Worm (Caenorhabditis elegans): Measurements from ENCODE around the gene atp-4.

The atp-4 gene

DNA sequence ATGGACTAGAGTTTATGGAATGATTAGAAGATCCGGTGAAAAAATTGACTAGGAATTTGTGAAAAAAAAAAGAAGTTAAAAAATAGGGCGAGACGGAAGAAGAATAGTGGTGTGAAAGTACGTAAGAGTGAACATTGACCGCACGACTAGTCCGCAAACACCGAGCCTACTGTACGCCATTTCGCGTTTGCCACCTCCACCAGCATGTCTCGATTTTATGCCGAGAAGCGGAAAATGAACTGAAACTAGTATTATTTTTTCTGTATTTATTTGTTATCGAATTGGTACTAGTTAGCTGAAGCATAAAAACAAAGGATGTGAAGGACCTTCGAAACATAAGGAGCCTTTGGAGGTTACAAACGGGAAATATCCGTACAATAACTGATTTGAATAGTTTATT, 521 bp upstream of the atp-4 start:
- TF ChIP-seq pqm-1 (tag; optimal IDR thresholded peaks at IDR 0.05) (no peak), unc-62 (GFP tag; optimal IDR thresholded peaks at IDR 0.05 in 1 of 2) (no peak), unc-62 (tag; optimal IDR thresholded peaks at IDR 0.05) (no peak), Y5F2A.4 (GFP tag; optimal IDR thresholded peaks at IDR 0.05) (no peak), spr-1 (tag; optimal IDR thresholded peaks at IDR 0.05) (no peak), F44E2.7 (GFP tag; IDR thresholded peaks at IDR 0.05) (no peak), lin-39 (tag; optimal IDR thresholded peaks at IDR 0.05) (no peak), hif-1 (tag; optimal IDR thresholded peaks at IDR 0.05) (no peak), nhr-11 (tag; optimal IDR thresholded peaks at IDR 0.05) (no peak), zag-1 (tag; optimal IDR thresholded peaks at IDR 0.05) (no peak), unc-39 (tag; optimal IDR thresholded peaks at IDR 0.05) (no peak), aha-1 (tag) (no peak), dpl-1 (GFP tag; optimal IDR thresholded peaks at IDR 0.05) (peak; percentile 52), ceh-62 (tag; optimal IDR thresholded peaks at IDR 0.05) (no peak), ZK337.2 (GFP tag; IDR thresholded peaks at IDR 0.05) (no peak), mep-1 (tag; optimal IDR thresholded peaks at IDR 0.05) (peak; percentile 43), ama-1 (optimal IDR thresholded peaks at IDR 0.05) (peak; percentile 78), nhr-6 (tag; optimal IDR thresholded peaks at IDR 0.05) (peak; percentile 44), php-3 (GFP tag; IDR thresholded peaks at IDR 0.05) (no peak), nhr-48 (tag; optimal IDR thresholded peaks at IDR 0.05) (no peak), rbr-2 (tag; optimal IDR thresholded peaks at IDR 0.05) (peak; percentile 18), nhr-102 (tag; optimal IDR thresholded peaks at IDR 0.05) (no peak), nhr-42 (GFP tag; IDR thresholded peaks at IDR 0.05) (no peak), lin-38 (GFP tag; IDR thresholded peaks at IDR 0.05) (peak; percentile 57), nhr-28 (tag; optimal IDR thresholded peaks at IDR 0.05) (no peak), lin-1 (GFP tag; IDR thresholded peaks at IDR 0.05) (no peak), madf-9 (GFP tag; conservative IDR thresholded peaks at IDR 0.05) (no peak), lin-29 (GFP tag; IDR thresholded peaks at IDR 0.05) (no peak), mes-2 (tag; optimal IDR thresholded peaks at IDR 0.05; ENCODE audit: poor library complexity, severe bottlenecking) (peak; percentile 76), nhr-111 (GFP tag; optimal IDR thresholded peaks at IDR 0.05) (no peak), zfp-3 (GFP tag; conservative IDR thresholded peaks at IDR 0.05) (peak; percentile 50; the same call in 1 of the 2 replicates), lsy-2 (tag; optimal IDR thresholded peaks at IDR 0.05) (peak in 1 of 2 experiments; percentile 76), zip-11 (GFP tag; IDR thresholded peaks at IDR 0.05) (no peak), hlh-30 (tag; optimal IDR thresholded peaks at IDR 0.05; ENCODE audit: insufficient read depth) (peak; percentile 28), lir-3 (tag; optimal IDR thresholded peaks at IDR 0.05) (no peak), dve-1 (tag; optimal IDR thresholded peaks at IDR 0.05; ENCODE audit: insufficient read depth) (no peak), dmd-6 (GFP tag; IDR thresholded peaks at IDR 0.05) (0 out of 2 replicates have a peak, but pooled peaks have one; percentile 12), ztf-11 (tag; optimal IDR thresholded peaks at IDR 0.05) (no peak), daf-16 (GFP tag; optimal IDR thresholded peaks at IDR 0.05) (no peak), daf-16 (tag; optimal IDR thresholded peaks at IDR 0.05) (peak; percentile 25), nhr-10 (tag; optimal IDR thresholded peaks at IDR 0.05) (no peak), ces-1 (GFP tag; optimal IDR thresholded peaks at IDR 0.05) (no peak), fos-1 (tag; optimal IDR thresholded peaks at IDR 0.05) (no peak), jun-1 (tag; optimal IDR thresholded peaks at IDR 0.05) (no peak), ceh-32 (tag; optimal IDR thresholded peaks at IDR 0.05; ENCODE audit: poor library complexity) (no peak), hlh-11 (tag; optimal IDR thresholded peaks at IDR 0.05) (peak; percentile 20), tra-1 (GFP tag; IDR thresholded peaks at IDR 0.05) (no peak), D1046.2 (GFP tag; IDR thresholded peaks at IDR 0.05) (no peak), daf-8 (GFP tag; IDR thresholded peaks at IDR 0.05) (no peak), Y75B8A.6 (GFP tag; IDR thresholded peaks at IDR 0.05) (no peak), daf-19 (GFP tag; conservative IDR thresholded peaks at IDR 0.05) (no peak), duxl-1 (tag; optimal IDR thresholded peaks at IDR 0.05; ENCODE audit: poor library complexity) (no peak), Y105C5A.15 (GFP tag; IDR thresholded peaks at IDR 0.05) (no peak)

All from whole organism, L4 larva.